Fruit fly (Drosophila melanogaster) S2 (cell line): Measurements from ENCODE around the gene CG43938.

Experiments
- CG8478 ChIP-seq: fragments of >200 bp; optimal IDR thresholded peaks from 2 replicates; lab custom pipeline; 2018
- CTCF ChIP-seq, 2 experiments: fragments of >200 bp; optimal IDR thresholded peaks; 2 replicates each; lab custom pipeline; 2018

DNA sequence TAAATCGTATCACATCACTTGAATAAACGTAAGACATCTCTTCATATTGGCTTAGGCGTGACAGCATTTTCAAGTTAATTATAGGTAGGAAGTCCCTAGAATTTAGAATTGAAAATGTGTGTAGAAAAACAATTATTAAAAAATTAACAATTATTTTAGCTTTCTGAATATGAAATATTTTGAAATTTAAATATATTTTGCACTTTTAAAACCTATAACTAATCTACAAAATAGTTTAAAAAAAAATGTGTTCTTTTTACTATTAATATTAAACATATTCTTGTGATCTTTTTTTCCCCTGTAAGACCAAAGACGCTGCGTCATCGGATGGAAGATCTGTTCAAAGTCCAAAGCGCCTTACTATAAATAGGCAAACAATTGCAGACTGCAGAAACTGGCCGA is 1.1 kb downstream of the CG43938 start:
- TF ChIP-seq CTCF (optimal IDR thresholded peaks at IDR 0.05; lab: Kevin White, UChicago) (no peak), CG8478 (lab: Kevin White, UChicago) (no peak)
